Worm (Caenorhabditis elegans) whole organism, late embryonic: ENCODE data around the gene Y82E9BL.18.

ENCODE experiments used
- ceh-9 ChIP-seq: sonication (generic microtip); optimal IDR thresholded peaks from 2 replicates; lab custom pipeline; 2016; ENCODE audit warnings: mild to moderate bottlenecking, missing genetic modification characterization, inconsistent platforms, missing compliant biosample characterization
- pha-4 ChIP-seq: fragments of 150-350 bp; optimal IDR thresholded peaks from 2 replicates; lab custom pipeline; 2018; ENCODE audit warnings: missing biosample characterization, missing genetic modification reagents, missing genetic modification characterization

DNA sequence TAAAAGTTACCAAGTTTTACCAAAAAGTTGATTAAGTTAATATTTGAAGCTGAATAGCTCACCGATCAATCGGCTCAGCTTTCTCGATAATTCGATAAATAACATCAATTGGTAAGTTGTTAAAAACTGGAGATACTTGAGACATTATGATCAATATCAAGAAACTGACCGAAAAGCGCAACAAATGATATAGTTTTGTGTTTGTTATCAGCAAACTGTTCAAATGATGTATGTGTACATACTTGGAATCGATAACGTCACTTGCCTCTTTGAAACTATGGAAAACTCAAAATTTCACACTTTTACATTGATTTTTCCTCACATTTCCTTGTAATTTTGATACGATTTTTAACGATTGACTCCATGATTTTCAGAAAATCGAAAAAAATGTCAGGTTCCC, 11.6 kb upstream of the Y82E9BL.18 start, which contains the start of the genes fbxa-80 and fbxa-19:
- TF ChIP-seq pha-4 (tag; lab: Kevin White, UChicago), result no peak
- TF ChIP-seq ceh-9 (tag; lab: Kevin White, UChicago), result no peak
